Worm (Caenorhabditis elegans): ENCODE measurements around the gene spe-51.

The spe-51 gene

DNA sequence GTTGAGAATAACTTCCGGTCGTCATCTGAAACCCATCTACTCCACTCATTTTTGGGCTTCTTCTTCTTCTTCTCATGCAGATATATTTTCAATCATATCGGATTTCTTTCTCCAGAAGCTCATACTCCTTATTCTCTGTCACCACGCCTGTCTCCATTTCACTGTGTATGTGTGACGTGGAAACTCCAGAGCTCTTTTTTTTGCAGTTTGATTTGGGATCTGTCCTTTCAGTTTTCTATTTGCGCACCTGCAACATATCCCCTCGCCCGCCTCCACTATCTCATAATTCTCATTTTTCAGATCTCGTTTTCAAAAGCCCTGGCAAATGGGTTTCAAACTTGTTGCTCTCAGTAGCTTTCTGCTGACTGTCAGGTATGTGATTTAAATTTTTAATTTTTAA is 13.8 kb upstream of the spe-51 start, which contains the start of gene kin-36:
Gene kin-36 (plus strand): TSS at position 301 of the 400 bp plus-strand sequence.
- no peak for TF ChIP-seq egl-5 (tag; optimal IDR thresholded peaks at IDR 0.05)
- TF ChIP-seq elt-3 (tag; optimal IDR thresholded peaks at IDR 0.05), result no peak
- no peak for TF ChIP-seq ceh-82 (tag; optimal IDR thresholded peaks at IDR 0.05)
- TF ChIP-seq lin-39 (tag; optimal IDR thresholded peaks at IDR 0.05), result no peak
- TF ChIP-seq nfya-1 (tag; optimal IDR thresholded peaks at IDR 0.05; ENCODE audit: insufficient read depth), result no peak
- TF ChIP-seq elt-1 (tag; optimal IDR thresholded peaks at IDR 0.05), result no peak
- no peak for TF ChIP-seq aly-2 (tag; optimal IDR thresholded peaks at IDR 0.05)
- TF ChIP-seq nhr-67 (tag; optimal IDR thresholded peaks at IDR 0.05), result no peak
- no peak for TF ChIP-seq daf-12 (tag; optimal IDR thresholded peaks at IDR 0.05)
- TF ChIP-seq lsy-12 (tag; optimal IDR thresholded peaks at IDR 0.05), result no peak
- no peak for TF ChIP-seq fkh-2 (tag; optimal IDR thresholded peaks at IDR 0.05)
- no peak for TF ChIP-seq nhr-11 (tag; optimal IDR thresholded peaks at IDR 0.05)
- TF ChIP-seq nhr-25 (tag; optimal IDR thresholded peaks at IDR 0.05), result no peak
- TF ChIP-seq mml-1 (tag; optimal IDR thresholded peaks at IDR 0.05), result no peak
- TF ChIP-seq egl-27 (tag; optimal IDR thresholded peaks at IDR 0.05), result no peak
- no peak for TF ChIP-seq ceh-28 (tag; optimal IDR thresholded peaks at IDR 0.05)

DNA sequence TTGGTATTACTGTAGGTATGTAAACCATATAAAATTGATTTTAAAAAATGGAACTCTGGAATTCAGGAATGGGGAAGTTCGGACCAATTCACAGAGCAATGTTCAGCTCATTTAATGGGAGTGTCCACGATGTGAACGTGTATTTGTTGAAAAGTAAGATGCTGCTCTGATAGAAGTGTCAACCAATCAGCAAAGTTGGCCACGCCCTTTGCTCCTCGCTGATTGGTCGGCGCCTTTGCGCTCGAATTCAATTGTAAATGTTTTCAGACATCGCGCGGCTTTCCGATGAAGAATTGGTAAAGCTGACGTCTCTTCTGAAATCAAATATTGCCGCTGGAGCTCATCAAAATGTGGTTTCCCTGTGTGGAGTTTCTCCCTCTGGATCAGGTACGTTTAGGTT is 9.4 kb upstream of the spe-51 start:
- TF ChIP-seq elt-3 (tag; optimal IDR thresholded peaks at IDR 0.05) (no peak), nfya-1 (tag; optimal IDR thresholded peaks at IDR 0.05; ENCODE audit: insufficient read depth) (peak; percentile 59)

DNA sequence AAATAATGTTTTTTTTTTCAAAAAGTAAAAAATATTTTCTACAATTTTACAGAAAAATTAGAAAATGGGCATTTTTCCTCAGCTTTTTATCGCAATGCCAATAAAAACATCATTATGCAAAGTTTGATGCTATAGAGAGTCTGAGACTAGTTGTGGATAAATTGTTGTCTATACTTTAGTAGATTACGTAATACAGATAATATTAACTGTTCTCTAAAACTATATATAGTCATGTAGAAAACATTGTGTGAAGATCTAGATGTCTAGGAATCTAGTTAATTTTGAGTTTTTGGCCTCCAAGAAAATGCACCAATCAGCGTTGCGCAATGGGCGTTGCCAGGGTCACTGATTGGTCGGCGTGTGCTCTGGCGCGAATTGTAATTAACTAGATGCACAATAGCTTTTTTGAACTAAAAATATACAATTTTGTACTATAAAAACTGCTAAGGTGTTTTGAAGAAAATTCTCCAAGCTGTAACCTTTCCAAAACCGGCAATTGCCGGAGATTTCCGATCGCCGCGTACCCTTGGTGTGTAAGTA is 6.2 kb upstream of the spe-51 start:
- TF ChIP-seq nfya-1 (tag; optimal IDR thresholded peaks at IDR 0.05; ENCODE audit: insufficient read depth), result peak; percentile 83
- no peak for TF ChIP-seq ceh-28 (tag; optimal IDR thresholded peaks at IDR 0.05)

- TF ChIP-seq elt-1 (tag; optimal IDR thresholded peaks at IDR 0.05), result peak; percentile 18
- no peak for TF ChIP-seq elt-2 (tag; optimal IDR thresholded peaks at IDR 0.05)
- TF ChIP-seq ZK546.5 (tag; optimal IDR thresholded peaks at IDR 0.05), result no peak
- peak; percentile 48 for TF ChIP-seq nhr-25 (tag; optimal IDR thresholded peaks at IDR 0.05)
These were observed 5.7 kb upstream of the spe-51 start for ce11 chrIV:4686898-4687297.

DNA sequence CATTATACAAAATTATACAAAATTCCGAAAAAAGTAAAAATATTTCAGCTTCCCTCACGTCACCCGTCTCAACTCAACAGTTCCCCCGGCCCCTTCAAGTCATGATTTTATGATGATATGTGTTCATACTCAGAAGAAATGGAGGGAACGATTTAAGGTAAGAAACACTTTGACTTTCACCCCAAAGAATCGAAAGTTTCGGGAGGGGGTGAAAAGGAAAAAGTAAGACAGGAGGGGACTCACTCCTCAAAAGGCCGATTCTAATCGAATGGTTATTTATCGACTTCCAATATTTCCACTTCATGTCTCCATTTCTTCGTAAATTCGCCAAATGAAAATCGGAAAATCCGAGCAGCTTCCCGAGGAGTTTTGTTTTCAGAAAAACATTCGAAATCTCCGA is 4.3 kb upstream of the spe-51 start, which contains the start of gene bus-4:
Gene bus-4 (plus strand): TSS at position 49 of the 400 bp plus-strand sequence.
- TF ChIP-seq nhr-28 (tag; optimal IDR thresholded peaks at IDR 0.05), result no peak
- no peak for TF ChIP-seq pqm-1 (tag; optimal IDR thresholded peaks at IDR 0.05)
- no peak for TF ChIP-seq fos-1 (tag; optimal IDR thresholded peaks at IDR 0.05)
- TF ChIP-seq tbx-2 (tag; optimal IDR thresholded peaks at IDR 0.05), result no peak
- no peak for TF ChIP-seq ama-1 (optimal IDR thresholded peaks at IDR 0.05)
- no peak for TF ChIP-seq jun-1 (tag; optimal IDR thresholded peaks at IDR 0.05)
- no peak for TF ChIP-seq nhr-237 (tag; optimal IDR thresholded peaks at IDR 0.05)
- no peak for TF ChIP-seq nhr-43 (tag; optimal IDR thresholded peaks at IDR 0.05; ENCODE audit: poor library complexity, severe bottlenecking)
- TF ChIP-seq pha-4 (tag; optimal IDR thresholded peaks at IDR 0.05), result no peak

DNA sequence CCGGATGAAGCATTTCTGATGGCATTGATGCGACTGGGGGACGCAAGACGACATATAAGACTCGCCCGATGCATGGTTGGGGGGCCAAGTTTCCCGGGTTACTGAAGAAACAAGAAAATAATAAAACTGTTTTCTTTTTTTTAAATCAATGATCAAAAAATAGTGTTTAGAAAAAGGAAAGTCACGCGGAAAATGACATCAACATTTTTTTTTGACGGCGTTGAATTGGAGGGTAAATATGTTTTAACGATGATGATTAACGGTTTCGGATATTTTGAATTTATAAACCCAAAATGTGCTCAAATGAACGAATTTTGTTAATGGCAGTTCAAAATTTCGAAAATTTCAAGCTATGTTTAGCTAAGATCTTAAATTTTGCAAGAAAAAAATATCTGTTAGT is 11.3 kb downstream of the spe-51 start, which contains the start of gene ogdh-1:
Gene ogdh-1 (minus strand): TSS at position 101 of the 400 bp plus-strand sequence.
- TF ChIP-seq ztf-11 (tag; optimal IDR thresholded peaks at IDR 0.05) (no peak), ceh-82 (tag; optimal IDR thresholded peaks at IDR 0.05) (no peak), ceh-16 (tag; optimal IDR thresholded peaks at IDR 0.05) (no peak), nhr-237 (tag; optimal IDR thresholded peaks at IDR 0.05) (no peak), ceh-28 (tag; optimal IDR thresholded peaks at IDR 0.05) (no peak), ceh-9 (tag; optimal IDR thresholded peaks at IDR 0.05) (no peak), fos-1 (tag; optimal IDR thresholded peaks at IDR 0.05) (no peak), pha-4 (tag; optimal IDR thresholded peaks at IDR 0.05) (no peak), lin-39 (tag; optimal IDR thresholded peaks at IDR 0.05) (no peak), jun-1 (tag; optimal IDR thresholded peaks at IDR 0.05) (no peak), eor-1 (tag; optimal IDR thresholded peaks at IDR 0.05) (no peak), ZK546.5 (tag; optimal IDR thresholded peaks at IDR 0.05) (no peak), hmg-11 (tag; optimal IDR thresholded peaks at IDR 0.05) (no peak), mml-1 (tag; optimal IDR thresholded peaks at IDR 0.05) (no peak)
